Worm (Caenorhabditis elegans) whole organism, L1 larva: Measurements from ENCODE around the gene clik-2.

Experiments used
- ama-1 ChIP-seq: fragments of 150-350 bp; optimal IDR thresholded peaks from 2 replicates; lab custom pipeline; 2014
- ceh-90 ChIP-seq: sonication (generic microtip); optimal IDR thresholded peaks from 2 replicates; lab custom pipeline; 2016; ENCODE audit warnings: missing genetic modification characterization, missing compliant biosample characterization
- efl-1 ChIP-seq, 4 experiments: fragments of 150-350 bp; optimal IDR thresholded peaks in 3 of 4; peaks in 1 of 4; 1 replicate in 1 of 4; 2 replicates in 3 of 4; lab custom pipeline; 2014; ENCODE audit warnings: missing biosample characterization in 2 of 4, missing genetic modification characterization in 2 of 4, missing genetic modification reagents in 2 of 4
- elt-3 ChIP-seq, 6 experiments: fragments of 150-350 bp in 1 of 6; sonication (generic microtip); optimal IDR thresholded peaks; 2 replicates each; lab custom pipeline; 2017 to 2018; ENCODE audit warnings: missing biosample characterization in 6 of 6, missing genetic modification characterization in 6 of 6, inconsistent platforms in 1 of 6
- isw-1 ChIP-seq: fragments of 200-800 bp; sonication (Bioruptor generic); IDR thresholded peaks from 2 replicates; pipeline ENCODE4 v1.3.6; 2022; ENCODE audit warnings: missing genetic modification characterization, missing compliant biosample characterization
- lin-13 ChIP-seq: fragments of 150-350 bp; optimal IDR thresholded peaks from 2 replicates; lab custom pipeline; 2014; ENCODE audit warnings: missing biosample characterization, missing genetic modification reagents, missing genetic modification characterization
- nhr-12 ChIP-seq: sonication (generic microtip); optimal IDR thresholded peaks from 2 replicates; lab custom pipeline; 2017; ENCODE audit warnings: missing biosample characterization, missing genetic modification characterization
- nhr-20 ChIP-seq: sonication (generic microtip); optimal IDR thresholded peaks from 2 replicates; lab custom pipeline; 2016; ENCODE audit warnings: mild to moderate bottlenecking, missing genetic modification characterization, missing compliant biosample characterization
- nhr-237 ChIP-seq: fragments of 150-350 bp; optimal IDR thresholded peaks from 2 replicates; lab custom pipeline; 2014; ENCODE audit warnings: missing biosample characterization, missing genetic modification characterization
- nhr-47 ChIP-seq: sonication (generic microtip); optimal IDR thresholded peaks from 2 replicates; lab custom pipeline; 2016; ENCODE audit warnings: mild to moderate bottlenecking, missing genetic modification characterization, moderate library complexity, missing compliant biosample characterization
- nhr-76 ChIP-seq: sonication (generic microtip); optimal IDR thresholded peaks from 2 replicates; lab custom pipeline; 2017; ENCODE audit warnings: missing biosample characterization, missing genetic modification characterization
- skn-1 ChIP-seq: fragments of 150-350 bp; optimal IDR thresholded peaks from 2 replicates; lab custom pipeline; 2014; ENCODE audit warnings: missing biosample characterization, missing genetic modification characterization
- snpc-4 ChIP-seq: fragments of 150-350 bp; optimal IDR thresholded peaks from 2 replicates; lab custom pipeline; 2014; ENCODE audit warnings: missing biosample characterization, missing genetic modification characterization
- unc-86 ChIP-seq: sonication (generic microtip); optimal IDR thresholded peaks from 2 replicates; lab custom pipeline; 2016; ENCODE audit warnings: missing genetic modification characterization, missing compliant biosample characterization

DNA sequence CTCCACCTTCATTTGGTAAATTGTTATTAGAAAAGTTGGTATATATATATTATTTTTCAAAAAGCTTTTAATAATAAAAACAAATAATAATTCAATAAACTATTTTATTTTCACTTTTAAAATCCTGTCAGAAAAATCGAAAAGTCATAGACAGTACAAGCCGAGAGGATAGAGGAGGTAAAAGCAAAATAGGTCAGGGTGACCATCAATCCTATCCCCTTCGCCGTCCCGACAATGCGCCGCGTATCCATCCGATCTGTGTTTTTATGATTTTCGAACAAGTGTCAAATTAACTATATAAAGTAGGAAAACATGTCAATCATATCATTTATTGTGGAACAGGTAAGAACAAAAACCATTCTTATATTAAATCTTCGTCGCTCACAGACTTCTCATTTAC lies 23.6 kb downstream of the clik-2 start:
- TF ChIP-seq ama-1 (no peak), unc-86 (tag; lab: Kevin White, UChicago) (no peak), snpc-4 (tag; lab: Kevin White, UChicago) (no peak), nhr-20 (no peak), skn-1 (tag; lab: Kevin White, UChicago) (no peak), nhr-12 (tag; lab: Kevin White, UChicago) (no peak), nhr-237 (tag; lab: Kevin White, UChicago) (no peak), nhr-47 (no peak), nhr-76 (tag; lab: Kevin White, UChicago) (no peak), efl-1 (optimal IDR thresholded peaks at IDR 0.05; lab: Kevin White, UChicago) (no peak), efl-1 (GFP tag; optimal IDR thresholded peaks at IDR 0.05 in 1 of 2; lab: Kevin White, UChicago) (no peak), isw-1 (no peak), elt-3 (tag; optimal IDR thresholded peaks at IDR 0.05; lab: Kevin White, UChicago) (no peak), lin-13 (GFP tag; lab: Kevin White, UChicago) (no peak), ceh-90 (tag; lab: Kevin White, UChicago) (no peak)
